Worm (Caenorhabditis elegans) whole organism, midembryonic: ENCODE data around the gene dmsr-12.

Experiments used
- T22C8.4 ChIP-seq: fragments of 200-800 bp; sonication (Bioruptor generic); IDR thresholded peaks from 2 replicates; pipeline ENCODE4 v1.3.6; 2022; ENCODE audit warnings: missing genetic modification characterization, missing compliant biosample characterization
- cog-1 ChIP-seq: sonication (generic microtip); optimal IDR thresholded peaks from 2 replicates; lab custom pipeline; 2016; ENCODE audit warnings: missing genetic modification characterization, missing compliant biosample characterization
- flt-1 ChIP-seq: fragments of 200-800 bp; sonication (Bioruptor generic); IDR thresholded peaks from 2 replicates; pipeline ENCODE4 v1.3.6; 2022; ENCODE audit warnings: missing genetic modification characterization, missing compliant biosample characterization
- klf-2 ChIP-seq: fragments of 200-800 bp; sonication (Bioruptor generic); conservative IDR thresholded peaks from 2 replicates; pipeline ENCODE4 v1.3.6; 2022; ENCODE audit warnings: missing genetic modification reagents, missing genetic modification characterization, missing compliant biosample characterization
- med-1 ChIP-seq: sonication (generic microtip); optimal IDR thresholded peaks from 2 replicates; lab custom pipeline; 2017; ENCODE audit warnings: missing genetic modification characterization, mild to moderate bottlenecking, missing compliant biosample characterization, antibody characterized with exemption, missing genetic modification reagents; ENCODE audit not compliant: insufficient read depth
- ref-1 ChIP-seq: fragments of 200-800 bp; sonication (Bioruptor generic); conservative IDR thresholded peaks from 2 replicates; pipeline ENCODE4 v1.3.6; 2022; ENCODE audit warnings: missing genetic modification reagents, missing genetic modification characterization, missing compliant biosample characterization
- tab-1 ChIP-seq: fragments of 200-800 bp; sonication (Bioruptor generic); IDR thresholded peaks from 2 replicates; pipeline ENCODE4 v1.3.6; 2022; ENCODE audit warnings: missing genetic modification characterization, missing compliant biosample characterization
- ztf-23 ChIP-seq: fragments of 200-800 bp; sonication (Bioruptor generic); IDR thresholded peaks from 2 replicates; pipeline ENCODE4 v1.3.6; 2022; ENCODE audit warnings: missing genetic modification reagents, missing genetic modification characterization, missing compliant biosample characterization
- ztf-29 ChIP-seq: fragments of 200-800 bp; sonication (Bioruptor generic); IDR thresholded peaks from 2 replicates; pipeline ENCODE4 v1.3.6; 2022; ENCODE audit warnings: missing genetic modification reagents, missing genetic modification characterization, missing compliant biosample characterization

dmsr-12 gene

DNA sequence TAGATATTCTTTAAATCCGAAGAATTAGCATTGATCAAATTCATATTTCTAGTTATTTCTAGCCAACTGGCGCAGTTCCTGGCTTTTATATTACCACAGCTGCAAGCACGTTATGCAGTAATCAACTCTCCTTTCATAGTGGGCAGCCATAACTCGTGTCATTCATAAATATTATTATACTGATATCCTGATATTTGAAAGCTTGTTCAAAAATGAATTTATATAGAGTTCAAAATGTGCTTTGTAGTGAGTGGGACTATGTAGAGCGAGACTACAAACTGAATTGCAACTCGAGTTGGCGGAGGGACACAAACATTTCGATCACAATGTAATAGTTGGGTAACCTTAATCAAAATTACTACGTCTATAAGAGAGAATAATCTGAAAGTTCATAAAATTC lies 34.6 kb downstream of the dmsr-12 start, which contains the start of gene srh-30:
Gene srh-30, minus strand, starts transcription at position 101 of the 400 bp plus-strand sequence.
- no peak for TF ChIP-seq ztf-23 (GFP tag; lab: Robert Waterston, UW)

DNA sequence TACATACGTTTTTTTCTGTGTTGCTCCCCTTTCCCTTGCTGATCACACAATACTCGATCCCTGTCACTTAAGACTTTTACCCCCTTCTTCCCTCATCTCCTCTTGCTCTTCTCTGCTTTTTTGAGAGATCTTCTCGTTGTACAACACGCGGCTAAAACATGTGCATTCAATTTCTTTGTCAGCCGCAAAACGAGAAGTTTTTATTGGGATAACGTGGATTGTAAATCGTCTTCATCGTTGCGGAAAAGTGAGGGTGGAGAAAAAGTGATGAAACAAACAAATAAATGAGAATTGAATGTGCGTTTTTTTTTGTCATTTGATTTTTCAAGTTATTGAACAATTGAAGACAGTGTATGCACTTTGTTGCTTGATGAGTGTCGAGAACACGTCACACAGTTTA lies 36.8 kb downstream of the dmsr-12 start:
- no peak for TF ChIP-seq flt-1 (GFP tag; lab: Robert Waterston, UW)
- no peak for TF ChIP-seq T22C8.4
- TF ChIP-seq med-1 (GFP tag; lab: Kevin White, UChicago): no peak
- TF ChIP-seq tab-1: no peak
- TF ChIP-seq klf-2 (GFP tag; lab: Robert Waterston, UW): no peak
- no peak for TF ChIP-seq cog-1 (tag; lab: Kevin White, UChicago)
- no peak for TF ChIP-seq ztf-29 (GFP tag; lab: Robert Waterston, UW)

DNA sequence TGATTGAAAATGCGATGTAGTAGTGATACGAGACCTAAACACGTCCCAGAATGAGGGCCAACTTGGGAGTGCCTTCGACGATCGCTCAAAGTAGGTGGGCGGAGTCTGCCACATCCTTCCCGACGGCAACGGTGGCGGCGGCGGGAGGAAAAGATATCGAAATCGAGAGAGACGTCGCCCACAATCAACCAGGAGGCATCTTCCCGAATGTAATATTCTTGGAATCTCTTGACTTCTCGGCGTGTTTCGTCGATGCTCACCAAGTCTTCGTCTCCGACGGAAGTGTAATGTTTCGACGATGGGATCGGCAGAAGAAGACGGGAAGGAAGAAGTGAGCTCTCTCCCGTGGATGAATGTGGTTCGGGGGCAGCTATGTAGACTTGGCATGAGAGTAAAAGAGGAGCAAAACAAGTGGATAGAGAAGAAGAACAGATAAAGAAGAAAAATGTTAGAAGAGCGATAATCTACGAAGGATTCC lies 37.7 kb downstream of the dmsr-12 start, which contains the start of the genes T25F10.1 and clik-1:
Gene T25F10.1, plus strand, starts transcription at position 51 of the 478 bp plus-strand sequence.
Gene clik-1, minus strand, starts transcription at position 281 of the 478 bp plus-strand sequence.
- TF ChIP-seq klf-2 (GFP tag; lab: Robert Waterston, UW) (no peak), cog-1 (tag; lab: Kevin White, UChicago) (no peak), tab-1 (no peak), ztf-23 (GFP tag; lab: Robert Waterston, UW) (no peak)

DNA sequence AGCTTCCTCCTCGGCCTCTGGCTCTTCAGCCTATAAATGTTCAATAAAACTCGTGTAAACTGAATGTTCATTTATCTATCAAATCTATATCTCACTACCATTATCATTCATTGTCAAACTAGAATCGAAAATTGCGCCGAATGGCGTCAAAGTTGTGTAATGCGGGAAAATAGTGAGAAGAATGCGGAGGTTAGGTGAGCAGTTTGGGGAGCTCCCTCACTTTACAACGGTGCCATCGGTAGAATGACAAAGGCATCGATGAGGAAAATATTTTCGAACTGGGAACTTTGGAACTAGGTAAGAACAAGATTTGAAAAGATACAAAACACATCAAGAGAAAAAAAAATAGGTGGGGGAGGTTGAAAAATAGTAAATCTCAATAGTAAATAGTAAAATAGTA lies 38.7 kb downstream of the dmsr-12 start:
- TF ChIP-seq T22C8.4 (no peak), cog-1 (tag; lab: Kevin White, UChicago) (no peak), flt-1 (GFP tag; lab: Robert Waterston, UW) (no peak), klf-2 (GFP tag; lab: Robert Waterston, UW) (no peak), ztf-23 (GFP tag; lab: Robert Waterston, UW) (no peak), ztf-29 (GFP tag; lab: Robert Waterston, UW) (no peak), tab-1 (no peak)

DNA sequence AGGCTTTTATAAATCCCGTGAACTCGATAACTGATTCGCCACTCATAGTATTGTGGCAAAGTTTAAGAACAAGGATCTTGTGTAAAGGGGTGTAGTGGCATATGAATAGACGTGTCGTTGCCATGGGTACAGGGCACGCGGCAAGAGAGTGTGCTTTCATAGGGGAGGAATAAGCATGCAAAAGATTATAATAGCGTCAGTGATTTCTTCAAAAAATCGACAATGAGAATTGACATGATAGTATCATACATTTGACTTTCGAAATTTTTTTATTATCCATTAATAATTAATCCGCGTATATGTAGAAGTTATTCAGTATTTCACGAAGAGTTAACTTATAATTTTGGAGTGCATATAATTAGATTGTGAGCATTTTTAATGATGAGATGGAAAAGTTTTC lies 41.3 kb downstream of the dmsr-12 start, which contains the start of gene bbs-8:
Gene bbs-8, minus strand, starts transcription at position 101 of the 400 bp plus-strand sequence.
- no peak for TF ChIP-seq cog-1 (tag; lab: Kevin White, UChicago)
- 0 out of 2 replicates have a peak, but pooled peaks have one; percentile 2 for TF ChIP-seq ztf-23 (GFP tag; lab: Robert Waterston, UW)
- no peak for TF ChIP-seq med-1 (GFP tag; lab: Kevin White, UChicago)

DNA sequence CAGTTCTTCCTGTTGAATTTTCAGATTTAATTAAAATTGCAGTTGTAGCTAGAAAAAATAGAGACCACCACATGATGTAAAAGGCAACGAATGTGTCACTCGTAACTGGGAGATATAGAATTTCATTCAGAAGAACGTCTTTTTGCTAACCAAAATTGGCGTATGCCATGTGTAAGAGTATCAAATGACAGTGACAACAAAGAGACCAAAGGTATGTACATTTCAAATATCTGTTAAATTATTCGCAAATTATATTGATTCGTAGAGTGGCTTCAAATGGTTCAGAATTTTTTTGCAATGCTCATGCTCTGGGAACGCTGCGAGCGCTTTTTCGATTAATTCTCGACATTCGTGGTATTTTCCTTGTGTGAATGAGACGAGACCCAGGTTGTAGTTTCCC lies 43.9 kb downstream of the dmsr-12 start, which contains the start of gene T25F10.4:
Gene T25F10.4, minus strand, starts transcription at position 101 of the 400 bp plus-strand sequence.
- TF ChIP-seq klf-2 (GFP tag; lab: Robert Waterston, UW): no peak
- TF ChIP-seq ztf-29 (GFP tag; lab: Robert Waterston, UW): no peak
- TF ChIP-seq T22C8.4: no peak
- no peak for TF ChIP-seq flt-1 (GFP tag; lab: Robert Waterston, UW)
- TF ChIP-seq ztf-23 (GFP tag; lab: Robert Waterston, UW): no peak
- no peak for TF ChIP-seq ref-1
- no peak for TF ChIP-seq cog-1 (tag; lab: Kevin White, UChicago)
- no peak for TF ChIP-seq tab-1
- TF ChIP-seq med-1 (GFP tag; lab: Kevin White, UChicago): no peak

DNA sequence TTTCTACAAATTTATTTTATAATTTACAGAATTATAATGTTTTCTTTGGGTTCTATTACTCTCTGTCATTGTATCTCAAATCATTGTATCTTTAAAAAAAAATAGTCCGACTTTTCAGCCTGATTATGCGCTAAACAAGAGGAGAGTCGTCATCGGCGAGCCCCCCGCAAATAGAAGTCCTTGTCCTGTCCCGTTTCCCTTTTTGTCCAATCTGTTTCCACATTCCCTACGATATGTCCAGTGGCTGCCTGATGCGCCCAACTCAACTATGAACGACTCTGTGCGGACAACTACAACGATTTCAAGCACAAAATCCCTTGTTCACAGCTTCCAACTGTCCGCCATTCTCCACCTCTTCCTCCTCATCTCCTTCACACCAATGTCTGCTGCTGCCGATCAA lies 48.2 kb downstream of the dmsr-12 start, which contains the start of gene dbl-1:
Gene dbl-1, plus strand, starts transcription at position 119 of the 400 bp plus-strand sequence.
- TF ChIP-seq ref-1 (no peak), flt-1 (GFP tag; lab: Robert Waterston, UW) (no peak), cog-1 (tag; lab: Kevin White, UChicago) (no peak), tab-1 (no peak), klf-2 (GFP tag; lab: Robert Waterston, UW) (no peak), ztf-29 (GFP tag; lab: Robert Waterston, UW) (no peak), T22C8.4 (no peak), med-1 (GFP tag; lab: Kevin White, UChicago) (no peak), ztf-23 (GFP tag; lab: Robert Waterston, UW) (no peak)
